Worm (Caenorhabditis elegans) whole organism, L3 larva: ENCODE measurements around the gene F23H12.10.

ENCODE experiments used
- aly-2 ChIP-seq: fragments of 150-350 bp; optimal IDR thresholded peaks from 2 replicates; lab custom pipeline; 2014; ENCODE audit warnings: missing biosample characterization, missing genetic modification characterization
- nhr-12 ChIP-seq: fragments of 150-350 bp; optimal IDR thresholded peaks from 2 replicates; lab custom pipeline; 2014; ENCODE audit warnings: missing biosample characterization, missing genetic modification characterization

- TF ChIP-seq nhr-12 (no peak), aly-2 (tag; lab: Kevin White, UChicago) (no peak)
Measured at ce11 chrV:12386154-12386553, 12.1 kb upstream of the F23H12.10 start, which contains the start of gene K01D12.15.
